Worm (Caenorhabditis elegans) whole organism, L4 larva: Measurements from ENCODE around the gene skr-17.

Experiments
- R02D3.7 ChIP-seq: fragments of 150-350 bp; sonication (generic microtip); optimal IDR thresholded peaks from 3 replicates; lab custom pipeline; 2014; ENCODE audit warnings: missing biosample characterization, missing genetic modification characterization
- T26A8.4 ChIP-seq: fragments of 200-800 bp; sonication (Bioruptor generic); IDR thresholded peaks from 2 replicates; pipeline ENCODE4 v1.3.6; 2022; ENCODE audit warnings: missing genetic modification characterization, missing compliant biosample characterization
- aly-2 ChIP-seq: sonication (generic microtip); optimal IDR thresholded peaks from 2 replicates; lab custom pipeline; 2018; ENCODE audit warnings: missing biosample characterization, missing genetic modification characterization
- ctbp-1 ChIP-seq: fragments of 200-800 bp; sonication (Bioruptor generic); IDR thresholded peaks from 2 replicates; pipeline ENCODE4 v1.3.6; 2022; ENCODE audit warnings: missing genetic modification reagents, missing genetic modification characterization, missing compliant biosample characterization
- daf-19 ChIP-seq: fragments of 200-800 bp; sonication (Bioruptor generic); conservative IDR thresholded peaks from 2 replicates; pipeline ENCODE4 v1.3.6; 2022; ENCODE audit warnings: missing genetic modification characterization, missing compliant biosample characterization
- fkh-10 ChIP-seq: fragments of 150-350 bp; optimal IDR thresholded peaks from 2 replicates; lab custom pipeline; 2014; ENCODE audit warnings: missing biosample characterization, missing genetic modification reagents, missing genetic modification characterization
- lin-13 ChIP-seq: fragments of 150-350 bp; optimal IDR thresholded peaks from 2 replicates; lab custom pipeline; 2014; ENCODE audit warnings: missing biosample characterization, missing genetic modification reagents, missing genetic modification characterization
- lsy-2 ChIP-seq, 2 experiments: fragments of 150-350 bp in 1 of 2; sonication (generic microtip) in 1 of 2; optimal IDR thresholded peaks; 2 replicates each; lab custom pipeline; 2014 to 2017; ENCODE audit warnings: missing biosample characterization in 2 of 2, missing genetic modification characterization in 2 of 2
- nhr-237 ChIP-seq: sonication (generic microtip); optimal IDR thresholded peaks from 2 replicates; lab custom pipeline; 2017; ENCODE audit warnings: missing biosample characterization, missing genetic modification characterization
- nhr-6 ChIP-seq: fragments of 150-350 bp; optimal IDR thresholded peaks from 2 replicates; lab custom pipeline; 2014; ENCODE audit warnings: missing biosample characterization, missing genetic modification characterization
- pqm-1 ChIP-seq: sonication (generic microtip); optimal IDR thresholded peaks from 2 replicates; lab custom pipeline; 2017; ENCODE audit warnings: missing biosample characterization, missing genetic modification characterization
- snpc-4 ChIP-seq: fragments of 150-350 bp; optimal IDR thresholded peaks from 2 replicates; lab custom pipeline; 2014; ENCODE audit warnings: missing biosample characterization, missing genetic modification characterization

DNA sequence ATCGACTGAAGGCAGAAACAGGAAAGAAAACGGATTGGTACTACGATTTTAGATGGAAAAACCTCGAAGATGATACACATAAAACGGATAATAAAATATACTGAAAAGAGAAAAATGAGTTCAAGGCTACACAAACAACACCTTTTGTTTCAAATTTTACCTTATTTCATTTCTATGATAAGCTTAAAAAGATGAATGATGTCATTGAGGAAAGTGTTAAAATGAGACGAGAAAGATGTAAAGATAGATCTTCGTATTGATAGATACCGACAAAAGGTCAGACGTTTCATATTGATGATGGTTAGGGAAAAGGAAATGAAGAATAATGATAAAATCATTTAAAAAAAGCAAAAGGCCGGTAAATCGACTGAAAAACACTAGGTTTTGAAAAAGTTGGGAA is 6.3 kb downstream of the skr-17 start:
- TF ChIP-seq nhr-237 (tag; lab: Kevin White, UChicago) (no peak), daf-19 (GFP tag; lab: Robert Waterston, UW) (no peak), lsy-2 (tag; optimal IDR thresholded peaks at IDR 0.05; lab: Kevin White, UChicago) (no peak), T26A8.4 (GFP tag; lab: Robert Waterston, UW) (no peak), lin-13 (no peak), aly-2 (tag; lab: Kevin White, UChicago) (no peak), pqm-1 (tag; lab: Kevin White, UChicago) (no peak), nhr-6 (tag; lab: Kevin White, UChicago) (no peak), fkh-10 (no peak), R02D3.7 (tag; lab: Kevin White, UChicago) (no peak), snpc-4 (tag; lab: Kevin White, UChicago) (no peak), ctbp-1 (GFP tag; lab: Robert Waterston, UW) (no peak)
